Worm (Caenorhabditis elegans) whole organism, L1 larva: ENCODE results near the gene F15A8.1.

Source experiments
- C04F5.9 ChIP-seq: sonication (generic microtip); optimal IDR thresholded peaks from 2 replicates; lab custom pipeline; 2016; ENCODE audit warnings: missing genetic modification characterization, missing compliant biosample characterization
- C34B4.2 ChIP-seq: sonication (generic microtip); optimal IDR thresholded peaks from 2 replicates; lab custom pipeline; 2017; ENCODE audit warnings: mild to moderate bottlenecking, missing genetic modification characterization, missing compliant biosample characterization
- ama-1 ChIP-seq: fragments of 150-350 bp; optimal IDR thresholded peaks from 2 replicates; lab custom pipeline; 2014
- ceh-63 ChIP-seq: fragments of 200-800 bp; sonication (Bioruptor generic); optimal IDR thresholded peaks from 2 replicates; lab custom pipeline; 2018; ENCODE audit warnings: mild to moderate bottlenecking, missing genetic modification characterization, missing compliant biosample characterization
- ceh-88 ChIP-seq: fragments of 200-800 bp; sonication (Bioruptor generic); IDR thresholded peaks from 2 replicates; pipeline ENCODE4 v1.3.6; 2022; ENCODE audit warnings: missing genetic modification characterization, missing compliant biosample characterization
- ceh-90 ChIP-seq: sonication (generic microtip); optimal IDR thresholded peaks from 2 replicates; lab custom pipeline; 2016; ENCODE audit warnings: missing genetic modification characterization, missing compliant biosample characterization
- ces-1 ChIP-seq: fragments of 150-350 bp; optimal IDR thresholded peaks from 2 replicates; lab custom pipeline; 2014; ENCODE audit warnings: missing biosample characterization, missing genetic modification reagents, missing genetic modification characterization
- efl-1 ChIP-seq, 4 experiments: fragments of 150-350 bp; optimal IDR thresholded peaks in 3 of 4; peaks in 1 of 4; 1 replicate in 1 of 4; 2 replicates in 3 of 4; lab custom pipeline; 2014; ENCODE audit warnings: missing biosample characterization in 2 of 4, missing genetic modification characterization in 2 of 4, missing genetic modification reagents in 2 of 4
- efl-3 ChIP-seq: fragments of 200-800 bp; sonication (Bioruptor generic); optimal IDR thresholded peaks from 2 replicates; lab custom pipeline; 2018; ENCODE audit warnings: mild to moderate bottlenecking, missing genetic modification characterization, missing compliant biosample characterization
- elt-3 ChIP-seq, 6 experiments: fragments of 150-350 bp in 1 of 6; sonication (generic microtip); optimal IDR thresholded peaks; 2 replicates each; lab custom pipeline; 2017 to 2018; ENCODE audit warnings: missing biosample characterization in 6 of 6, missing genetic modification characterization in 6 of 6, inconsistent platforms in 1 of 6
- ets-5 ChIP-seq: fragments of 200-800 bp; sonication (Bioruptor generic); IDR thresholded peaks from 2 replicates; pipeline ENCODE4 v1.3.6; 2022; ENCODE audit warnings: missing genetic modification characterization, missing compliant biosample characterization
- fkh-10 ChIP-seq: sonication (generic microtip); optimal IDR thresholded peaks from 2 replicates; lab custom pipeline; 2017; ENCODE audit warnings: missing biosample characterization, missing genetic modification reagents, missing genetic modification characterization
- hpl-2 ChIP-seq: fragments of 150-350 bp; optimal IDR thresholded peaks from 2 replicates; lab custom pipeline; 2014; ENCODE audit warnings: missing biosample characterization, missing genetic modification reagents, missing genetic modification characterization
- irx-1 ChIP-seq: sonication (generic microtip); optimal IDR thresholded peaks from 2 replicates; lab custom pipeline; 2016; ENCODE audit warnings: missing genetic modification characterization, missing compliant biosample characterization
- jun-1 ChIP-seq: fragments of 150-350 bp; optimal IDR thresholded peaks from 2 replicates; lab custom pipeline; 2014; ENCODE audit warnings: missing biosample characterization, missing genetic modification reagents, missing genetic modification characterization
- lin-14 ChIP-seq: fragments of 200-800 bp; sonication (Bioruptor generic); optimal IDR thresholded peaks from 2 replicates; lab custom pipeline; 2018; ENCODE audit warnings: mild to moderate bottlenecking, missing genetic modification characterization, moderate library complexity, missing compliant biosample characterization
- lin-15B ChIP-seq: fragments of 150-350 bp; sonication (generic microtip); optimal IDR thresholded peaks from 3 replicates; lab custom pipeline; 2014; ENCODE audit warnings: missing biosample characterization, missing genetic modification characterization
- lir-3 ChIP-seq: sonication (generic microtip); optimal IDR thresholded peaks from 2 replicates; lab custom pipeline; 2016; ENCODE audit warnings: mild to moderate bottlenecking, missing genetic modification characterization, moderate library complexity, missing compliant biosample characterization; ENCODE audit not compliant: poor library complexity
- mep-1 ChIP-seq: fragments of 150-350 bp; optimal IDR thresholded peaks from 2 replicates; lab custom pipeline; 2014; ENCODE audit warnings: missing biosample characterization, missing genetic modification characterization
- nhr-11 ChIP-seq: fragments of 150-350 bp; optimal IDR thresholded peaks from 2 replicates; lab custom pipeline; 2014; ENCODE audit warnings: missing biosample characterization, missing genetic modification characterization
- nhr-12 ChIP-seq: sonication (generic microtip); optimal IDR thresholded peaks from 2 replicates; lab custom pipeline; 2017; ENCODE audit warnings: missing biosample characterization, missing genetic modification characterization
- nhr-237 ChIP-seq: fragments of 150-350 bp; optimal IDR thresholded peaks from 2 replicates; lab custom pipeline; 2014; ENCODE audit warnings: missing biosample characterization, missing genetic modification characterization
- nhr-71 ChIP-seq: sonication (generic microtip); optimal IDR thresholded peaks from 2 replicates; lab custom pipeline; 2016; ENCODE audit warnings: mild to moderate bottlenecking, missing genetic modification characterization, moderate library complexity, missing compliant biosample characterization
- nhr-77 ChIP-seq: fragments of 150-350 bp; optimal IDR thresholded peaks from 2 replicates; lab custom pipeline; 2014; ENCODE audit warnings: missing biosample characterization, missing genetic modification characterization
- nhr-84 ChIP-seq: sonication (generic microtip); optimal IDR thresholded peaks from 2 replicates; lab custom pipeline; 2017; ENCODE audit warnings: missing biosample characterization, missing genetic modification characterization
- nhr-90 ChIP-seq: sonication (generic microtip); optimal IDR thresholded peaks from 2 replicates; lab custom pipeline; 2016; ENCODE audit warnings: mild to moderate bottlenecking, missing genetic modification characterization, missing compliant biosample characterization; ENCODE audit not compliant: poor library complexity
- pag-3 ChIP-seq: sonication (generic microtip); optimal IDR thresholded peaks from 2 replicates; lab custom pipeline; 2017; ENCODE audit warnings: missing genetic modification characterization, mild to moderate bottlenecking, missing compliant biosample characterization, antibody characterized with exemption, borderline replicate concordance; ENCODE audit not compliant: insufficient read depth
- skn-1 ChIP-seq: fragments of 150-350 bp; optimal IDR thresholded peaks from 2 replicates; lab custom pipeline; 2014; ENCODE audit warnings: missing biosample characterization, missing genetic modification characterization
- snpc-4 ChIP-seq: fragments of 150-350 bp; optimal IDR thresholded peaks from 2 replicates; lab custom pipeline; 2014; ENCODE audit warnings: missing biosample characterization, missing genetic modification characterization
- sup-37 ChIP-seq: fragments of 200-800 bp; sonication (Bioruptor generic); optimal IDR thresholded peaks from 2 replicates; lab custom pipeline; 2018; ENCODE audit warnings: mild to moderate bottlenecking, missing genetic modification characterization, missing compliant biosample characterization
- tbx-2 ChIP-seq: sonication (generic microtip); optimal IDR thresholded peaks from 2 replicates; lab custom pipeline; 2016; ENCODE audit warnings: missing genetic modification characterization, missing compliant biosample characterization
- tlp-1 ChIP-seq: fragments of 150-350 bp; optimal IDR thresholded peaks from 2 replicates; lab custom pipeline; 2014; ENCODE audit warnings: missing biosample characterization, missing genetic modification characterization
- unc-98 ChIP-seq: fragments of 200-800 bp; sonication (Bioruptor generic); IDR thresholded peaks from 2 replicates; pipeline ENCODE4 v1.3.6; 2022; ENCODE audit warnings: missing genetic modification characterization, missing compliant biosample characterization
- vab-15 ChIP-seq: sonication (generic microtip); optimal IDR thresholded peaks from 2 replicates; lab custom pipeline; 2017; ENCODE audit warnings: missing genotype, mild to moderate bottlenecking, missing genetic modification characterization, missing compliant biosample characterization
- zag-1 ChIP-seq: fragments of 150-350 bp; optimal IDR thresholded peaks from 2 replicates; lab custom pipeline; 2014; ENCODE audit warnings: missing biosample characterization, missing genetic modification characterization

F15A8.1 gene

ce11 chrX:4408466-4408865, 32.3 kb upstream of the F15A8.1 start:
- no peak for TF ChIP-seq ces-1
- TF ChIP-seq nhr-90 (tag; lab: Kevin White, UChicago): no peak

ce11 chrX:4409591-4410279, 31.0 kb upstream of the F15A8.1 start:
- no peak for TF ChIP-seq hpl-2
- TF ChIP-seq skn-1: no peak
- no peak for TF ChIP-seq snpc-4 (tag; lab: Kevin White, UChicago)
- no peak for TF ChIP-seq vab-15 (tag; lab: Kevin White, UChicago)
- TF ChIP-seq ceh-88 (GFP tag; lab: Robert Waterston, UW): no peak
- no peak for TF ChIP-seq nhr-12
- no peak for TF ChIP-seq sup-37
- no peak for TF ChIP-seq nhr-77 (tag; lab: Kevin White, UChicago)
- TF ChIP-seq zag-1 (tag; lab: Kevin White, UChicago): no peak
- TF ChIP-seq ama-1 (lab: Kevin White, UChicago): no peak
- no peak for TF ChIP-seq nhr-11
- TF ChIP-seq jun-1 (tag; lab: Kevin White, UChicago): no peak
- no peak for TF ChIP-seq nhr-71
- no peak for TF ChIP-seq irx-1 (tag; lab: Kevin White, UChicago)
- no peak for TF ChIP-seq ets-5
- TF ChIP-seq lir-3 (tag; lab: Kevin White, UChicago): no peak
- no peak for TF ChIP-seq ceh-90 (tag; lab: Kevin White, UChicago)
- no peak for TF ChIP-seq lin-14 (GFP tag; lab: Kevin White, UChicago)
- no peak for TF ChIP-seq tlp-1

ce11 chrX:4410280-4410911, 30.3 kb upstream of the F15A8.1 start:
- TF ChIP-seq nhr-84 (tag; lab: Kevin White, UChicago) (no peak), mep-1 (tag; lab: Kevin White, UChicago) (no peak), nhr-237 (no peak), C34B4.2 (tag; lab: Kevin White, UChicago) (no peak), pag-3 (tag; lab: Kevin White, UChicago) (no peak), efl-1 (optimal IDR thresholded peaks at IDR 0.05; lab: Kevin White, UChicago) (no peak), efl-1 (GFP tag; optimal IDR thresholded peaks at IDR 0.05 in 1 of 2; lab: Kevin White, UChicago) (no peak)

ce11 chrX:4413206-4413605, 27.5 kb upstream of the F15A8.1 start:
- no peak for TF ChIP-seq ceh-63 (GFP tag; lab: Kevin White, UChicago)
- TF ChIP-seq lin-15B (tag; lab: Kevin White, UChicago): no peak
- TF ChIP-seq elt-3 (tag; optimal IDR thresholded peaks at IDR 0.05; lab: Kevin White, UChicago): no peak
- TF ChIP-seq sup-37: no peak
- no peak for TF ChIP-seq efl-3 (GFP tag; lab: Kevin White, UChicago)
- TF ChIP-seq ces-1: no peak
- no peak for TF ChIP-seq C04F5.9 (tag; lab: Kevin White, UChicago)

ce11 chrX:4415289-4415688, 25.5 kb upstream of the F15A8.1 start:
- peak; percentile 28 for TF ChIP-seq fkh-10
- no peak for TF ChIP-seq nhr-71
- no peak for TF ChIP-seq tbx-2 (tag; lab: Kevin White, UChicago)
- TF ChIP-seq nhr-84 (tag; lab: Kevin White, UChicago): no peak
- peak; percentile 17 for TF ChIP-seq lin-14 (GFP tag; lab: Kevin White, UChicago)
- no peak for TF ChIP-seq unc-98 (GFP tag; lab: Robert Waterston, UW)
